Worm (Caenorhabditis elegans) whole organism, L4 larva: Measurements from ENCODE around the gene fbxa-163.

Experiments used
- F10B5.3 ChIP-seq: sonication (generic microtip); optimal IDR thresholded peaks from 2 replicates; lab custom pipeline; 2016; ENCODE audit warnings: mild to moderate bottlenecking, missing genetic modification characterization, missing compliant biosample characterization
- F44E2.7 ChIP-seq: fragments of 200-800 bp; sonication (Bioruptor generic); IDR thresholded peaks from 2 replicates; pipeline ENCODE4 v2.1.2; 2022; ENCODE audit warnings: missing genetic modification characterization, missing compliant biosample characterization
- T20F7.1 ChIP-seq: fragments of 200-800 bp; sonication (Bioruptor generic); optimal IDR thresholded peaks from 2 replicates; lab custom pipeline; 2018; ENCODE audit warnings: mild to moderate bottlenecking, missing genetic modification characterization, missing compliant biosample characterization
- Y105C5A.15 ChIP-seq: fragments of 200-800 bp; sonication (Bioruptor generic); IDR thresholded peaks from 2 replicates; pipeline ENCODE4 v1.3.6; 2022; ENCODE audit warnings: missing genetic modification characterization, missing compliant biosample characterization
- Y48G9A.11 ChIP-seq: fragments of 200-800 bp; sonication (Bioruptor generic); IDR thresholded peaks from 2 replicates; pipeline ENCODE4 v1.3.6; 2022; ENCODE audit warnings: missing genetic modification reagents, missing genetic modification characterization, missing compliant biosample characterization
- Y5F2A.4 ChIP-seq: fragments of 200-800 bp; sonication (Bioruptor generic); optimal IDR thresholded peaks from 2 replicates; lab custom pipeline; 2018; ENCODE audit warnings: mild to moderate bottlenecking, missing genetic modification characterization, missing compliant biosample characterization
- Y75B8A.6 ChIP-seq: fragments of 200-800 bp; sonication (Bioruptor generic); IDR thresholded peaks from 2 replicates; pipeline ENCODE4 v1.3.6; 2022; ENCODE audit warnings: missing genetic modification reagents, missing genetic modification characterization, missing compliant biosample characterization
- aly-2 ChIP-seq: sonication (generic microtip); optimal IDR thresholded peaks from 2 replicates; lab custom pipeline; 2018; ENCODE audit warnings: missing biosample characterization, missing genetic modification characterization
- attf-4 ChIP-seq: sonication (generic microtip); optimal IDR thresholded peaks from 3 replicates; lab custom pipeline; 2017; ENCODE audit warnings: missing biosample characterization, missing genetic modification characterization
- ceh-32 ChIP-seq: sonication (generic microtip); optimal IDR thresholded peaks from 2 replicates; lab custom pipeline; 2016; ENCODE audit warnings: mild to moderate bottlenecking, missing genetic modification characterization, missing compliant biosample characterization; ENCODE audit not compliant: poor library complexity
- ceh-62 ChIP-seq: sonication (generic microtip); optimal IDR thresholded peaks from 2 replicates; lab custom pipeline; 2017; ENCODE audit warnings: missing biosample characterization, missing genetic modification characterization
- ceh-82 ChIP-seq: sonication (generic microtip); optimal IDR thresholded peaks from 2 replicates; lab custom pipeline; 2017; ENCODE audit warnings: missing biosample characterization, missing genetic modification characterization
- ces-1 ChIP-seq: fragments of 150-350 bp; sonication (generic microtip); optimal IDR thresholded peaks from 4 replicates; lab custom pipeline; 2014; ENCODE audit warnings: missing biosample characterization, missing genetic modification reagents, missing genetic modification characterization
- ctbp-1 ChIP-seq: fragments of 200-800 bp; sonication (Bioruptor generic); IDR thresholded peaks from 2 replicates; pipeline ENCODE4 v1.3.6; 2022; ENCODE audit warnings: missing genetic modification reagents, missing genetic modification characterization, missing compliant biosample characterization
- daf-16 ChIP-seq, 3 experiments: sonication (generic microtip); optimal IDR thresholded peaks; 2 replicates each; lab custom pipeline; 2016 to 2017; ENCODE audit warnings: missing genetic modification characterization in 3 of 3, missing genetic modification reagents in 3 of 3, mild to moderate bottlenecking in 2 of 3, missing compliant biosample characterization in 2 of 3, missing biosample characterization in 1 of 3, moderate library complexity in 1 of 3
- daf-19 ChIP-seq: fragments of 200-800 bp; sonication (Bioruptor generic); conservative IDR thresholded peaks from 2 replicates; pipeline ENCODE4 v1.3.6; 2022; ENCODE audit warnings: missing genetic modification characterization, missing compliant biosample characterization
- daf-8 ChIP-seq: fragments of 200-800 bp; sonication (Bioruptor generic); IDR thresholded peaks from 2 replicates; pipeline ENCODE4 v1.3.6; 2022; ENCODE audit warnings: missing genetic modification characterization, missing compliant biosample characterization
- dmd-6 ChIP-seq: fragments of 200-800 bp; sonication (Bioruptor generic); IDR thresholded peaks from 2 replicates; pipeline ENCODE4 v1.3.6; 2022; ENCODE audit warnings: missing genetic modification reagents, missing genetic modification characterization, missing compliant biosample characterization
- dmd-9 ChIP-seq: fragments of 200-800 bp; sonication (Bioruptor generic); IDR thresholded peaks from 2 replicates; pipeline ENCODE4 v1.3.6; 2022; ENCODE audit warnings: missing genetic modification reagents, missing genetic modification characterization, missing compliant biosample characterization
- fos-1 ChIP-seq: fragments of 150-350 bp; optimal IDR thresholded peaks from 2 replicates; lab custom pipeline; 2014; ENCODE audit warnings: missing biosample characterization, missing genetic modification characterization
- hif-1 ChIP-seq, 2 experiments: sonication (generic microtip); optimal IDR thresholded peaks; 2 replicates each; lab custom pipeline; 2016 to 2017; ENCODE audit warnings: missing compliant biosample characterization in 2 of 2, missing genetic modification characterization in 2 of 2, missing genetic modification reagents in 2 of 2, missing genotype in 2 of 2, mild to moderate bottlenecking in 1 of 2
- hlh-11 ChIP-seq: fragments of 200-800 bp; sonication (Bioruptor generic); optimal IDR thresholded peaks from 2 replicates; lab custom pipeline; 2018; ENCODE audit warnings: mild to moderate bottlenecking, missing genetic modification characterization, missing compliant biosample characterization
- jun-1 ChIP-seq: fragments of 150-350 bp; optimal IDR thresholded peaks from 2 replicates; lab custom pipeline; 2014; ENCODE audit warnings: missing biosample characterization, missing genetic modification reagents, missing genetic modification characterization
- lim-7 ChIP-seq: fragments of 200-800 bp; sonication (Bioruptor generic); IDR thresholded peaks from 2 replicates; pipeline ENCODE4 v1.3.6; 2022; ENCODE audit warnings: missing genetic modification characterization, missing compliant biosample characterization
- lsy-2 ChIP-seq, 2 experiments: fragments of 150-350 bp in 1 of 2; sonication (generic microtip) in 1 of 2; optimal IDR thresholded peaks; 2 replicates each; lab custom pipeline; 2014 to 2017; ENCODE audit warnings: missing biosample characterization in 2 of 2, missing genetic modification characterization in 2 of 2
- madf-5 ChIP-seq, 2 experiments: fragments of 200-800 bp; sonication (Bioruptor generic); IDR thresholded peaks; 2 replicates each; pipeline ENCODE4 v1.3.6; 2022; ENCODE audit warnings: missing compliant biosample characterization in 2 of 2, missing genetic modification characterization in 2 of 2
- mdl-1 ChIP-seq, 2 experiments: fragments of 150-350 bp in 1 of 2; sonication (generic microtip) in 1 of 2; optimal IDR thresholded peaks; 2 replicates each; lab custom pipeline; 2014 to 2017; ENCODE audit warnings: missing biosample characterization in 2 of 2, missing genetic modification characterization in 2 of 2
- mdt-29 ChIP-seq: fragments of 200-800 bp; sonication (Bioruptor generic); IDR thresholded peaks from 2 replicates; pipeline ENCODE4 v1.3.6; 2022; ENCODE audit warnings: missing genetic modification reagents, missing genetic modification characterization, missing compliant biosample characterization
- mes-2 ChIP-seq: sonication (generic microtip); optimal IDR thresholded peaks from 2 replicates; lab custom pipeline; 2016; ENCODE audit warnings: missing genotype, mild to moderate bottlenecking, missing genetic modification characterization, missing compliant biosample characterization; ENCODE audit not compliant: poor library complexity, severe bottlenecking
- nhr-28 ChIP-seq: fragments of 150-350 bp; optimal IDR thresholded peaks from 2 replicates; lab custom pipeline; 2014; ENCODE audit warnings: missing biosample characterization, missing genetic modification characterization
- nhr-41 ChIP-seq: fragments of 200-800 bp; sonication (Bioruptor generic); IDR thresholded peaks from 2 replicates; pipeline ENCODE4 v1.3.6; 2022; ENCODE audit warnings: missing genetic modification reagents, missing genetic modification characterization, missing compliant biosample characterization
- nhr-48 ChIP-seq: sonication (generic microtip); optimal IDR thresholded peaks from 2 replicates; lab custom pipeline; 2016; ENCODE audit warnings: mild to moderate bottlenecking, missing genetic modification characterization, missing compliant biosample characterization
- pqm-1 ChIP-seq: sonication (generic microtip); optimal IDR thresholded peaks from 2 replicates; lab custom pipeline; 2017; ENCODE audit warnings: missing biosample characterization, missing genetic modification characterization
- sdz-12 ChIP-seq: fragments of 200-800 bp; sonication (Bioruptor generic); optimal IDR thresholded peaks from 2 replicates; lab custom pipeline; 2018; ENCODE audit warnings: mild to moderate bottlenecking, missing genetic modification characterization, missing compliant biosample characterization
- tra-1 ChIP-seq: fragments of 200-800 bp; sonication (Bioruptor generic); IDR thresholded peaks from 2 replicates; pipeline ENCODE4 v1.3.6; 2022; ENCODE audit warnings: missing genetic modification reagents, missing genetic modification characterization, missing compliant biosample characterization
- zag-1 ChIP-seq: fragments of 150-350 bp; optimal IDR thresholded peaks from 2 replicates; lab custom pipeline; 2014; ENCODE audit warnings: missing biosample characterization, missing genetic modification characterization
- zip-11 ChIP-seq: fragments of 200-800 bp; sonication (Bioruptor generic); IDR thresholded peaks from 2 replicates; pipeline ENCODE4 v1.3.6; 2022; ENCODE audit warnings: missing genetic modification characterization, missing compliant biosample characterization
- zip-2 ChIP-seq: fragments of 150-350 bp; optimal IDR thresholded peaks from 2 replicates; lab custom pipeline; 2014; ENCODE audit warnings: missing biosample characterization, missing genetic modification characterization

Gene fbxa-163

ce11 chrII:1576772-1577171 is 33.8 kb downstream of the fbxa-163 start:
- TF ChIP-seq mdt-29 (no peak), Y5F2A.4 (GFP tag; lab: Kevin White, UChicago) (no peak), zag-1 (tag; lab: Kevin White, UChicago) (no peak), Y48G9A.11 (GFP tag; lab: Robert Waterston, UW) (no peak), ctbp-1 (GFP tag; lab: Robert Waterston, UW) (no peak), hif-1 (tag; optimal IDR thresholded peaks at IDR 0.05; lab: Kevin White, UChicago) (no peak), daf-19 (no peak), ceh-82 (tag; lab: Kevin White, UChicago) (no peak), lim-7 (GFP tag; lab: Robert Waterston, UW) (no peak), ces-1 (GFP tag; lab: Kevin White, UChicago) (no peak), F44E2.7 (GFP tag; lab: Robert Waterston, UW) (no peak), nhr-41 (GFP tag; lab: Robert Waterston, UW) (no peak), aly-2 (tag; lab: Kevin White, UChicago) (no peak), madf-5 (GFP tag; IDR thresholded peaks at IDR 0.05; lab: Robert Waterston, UW) (no peak), pqm-1 (tag; lab: Kevin White, UChicago) (peak; percentile 92), zip-2 (tag; lab: Kevin White, UChicago) (no peak), hlh-11 (tag; lab: Kevin White, UChicago) (peak; percentile 30), ceh-32 (no peak), zip-11 (GFP tag; lab: Robert Waterston, UW) (no peak), lsy-2 (tag; optimal IDR thresholded peaks at IDR 0.05; lab: Kevin White, UChicago) (no peak), dmd-9 (GFP tag; lab: Robert Waterston, UW) (no peak), nhr-48 (no peak), tra-1 (GFP tag; lab: Robert Waterston, UW) (no peak), nhr-28 (tag; lab: Kevin White, UChicago) (peak; percentile 70), mes-2 (tag; lab: Kevin White, UChicago) (no peak), dmd-6 (GFP tag; lab: Robert Waterston, UW) (peak; percentile 79), T20F7.1 (no peak), attf-4 (tag; lab: Kevin White, UChicago) (no peak), jun-1 (tag; lab: Kevin White, UChicago) (no peak), daf-16 (GFP tag; optimal IDR thresholded peaks at IDR 0.05; lab: Kevin White, UChicago) (no peak), daf-16 (tag; optimal IDR thresholded peaks at IDR 0.05; lab: Kevin White, UChicago) (no peak), sdz-12 (GFP tag; lab: Kevin White, UChicago) (no peak), fos-1 (no peak), ceh-62 (no peak)

DNA sequence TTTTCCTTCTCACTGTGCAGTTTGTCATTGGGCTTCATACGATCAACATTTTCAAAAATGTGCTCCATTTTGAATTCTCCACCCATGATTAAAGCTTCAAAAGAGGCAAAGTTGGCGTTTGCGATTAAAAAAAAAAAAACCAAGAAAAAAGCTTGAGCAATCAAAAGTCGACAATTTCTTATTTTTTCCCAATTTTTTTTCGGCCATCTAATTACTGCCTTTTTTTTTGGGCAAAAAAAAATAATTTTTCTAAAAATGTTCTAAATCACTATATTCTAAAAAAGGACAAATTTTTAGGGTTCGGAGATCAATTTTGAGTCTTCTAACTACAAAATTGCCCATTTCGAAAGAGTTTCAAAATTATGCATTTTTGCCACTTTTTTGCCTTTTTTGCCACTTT is 34.5 kb downstream of the fbxa-163 start, which contains the start of gene K05F6.10:
Gene K05F6.10, minus strand, starts transcription at position 101 of the 400 bp plus-strand sequence.
- TF ChIP-seq daf-8 (no peak), Y75B8A.6 (GFP tag; lab: Robert Waterston, UW) (no peak), tra-1 (GFP tag; lab: Robert Waterston, UW) (no peak), mdl-1 (tag; optimal IDR thresholded peaks at IDR 0.05; lab: Kevin White, UChicago) (no peak), Y105C5A.15 (no peak), F10B5.3 (tag; lab: Kevin White, UChicago) (no peak)

DNA sequence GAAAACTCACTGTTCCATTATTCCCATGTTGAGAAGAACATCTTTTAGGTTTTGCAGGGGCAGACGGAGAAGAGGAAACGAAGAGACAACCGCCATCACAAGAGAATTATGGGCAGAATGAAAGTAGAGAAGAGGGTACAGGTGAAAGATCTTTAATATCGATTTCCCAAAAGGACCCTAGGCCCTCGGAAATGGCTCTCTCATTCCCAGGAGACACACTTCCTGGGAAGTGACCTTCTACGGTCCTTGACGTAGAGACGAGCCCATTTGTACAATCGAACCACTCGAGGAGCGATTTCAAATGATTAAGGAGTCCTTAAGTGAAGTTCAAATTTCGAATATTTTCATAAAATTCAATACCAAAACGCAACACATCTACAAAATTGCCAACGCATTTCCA is 39.5 kb downstream of the fbxa-163 start, which contains the start of gene fbxb-46:
Gene fbxb-46, minus strand, starts transcription at position 101 of the 400 bp plus-strand sequence.
- TF ChIP-seq nhr-41 (GFP tag; lab: Robert Waterston, UW), result no peak
- TF ChIP-seq, all 104 proteins: peak for 0
